Worm (Caenorhabditis elegans) whole organism, L4/young adult: Measurements from ENCODE around the gene Y69A2AR.31.

Source experiments
- W03F9.2 ChIP-seq: fragments of 150-350 bp; optimal IDR thresholded peaks from 2 replicates; lab custom pipeline; 2014; ENCODE audit warnings: missing biosample characterization, missing genetic modification characterization
- dao-5 ChIP-seq: sonication (generic microtip); optimal IDR thresholded peaks from 2 replicates; lab custom pipeline; 2016; ENCODE audit warnings: missing genotype, missing genetic modification characterization, moderate library complexity, missing compliant biosample characterization
- him-1 ChIP-seq: sonication (generic microtip); optimal IDR thresholded peaks from 2 replicates; lab custom pipeline; 2016; ENCODE audit warnings: missing genotype, missing genetic modification reagents, missing genetic modification characterization, missing compliant biosample characterization

- TF ChIP-seq W03F9.2 (tag; lab: Kevin White, UChicago): no peak
- TF ChIP-seq him-1 (tag; lab: Kevin White, UChicago): no peak
- no peak for TF ChIP-seq dao-5
Observed at ce11 chrIV:2616853-2617252, 47.0 kb downstream of the Y69A2AR.31 start.
